Fruit fly (Drosophila melanogaster) whole organism, pupa: Measurements from ENCODE around the gene CG6356.

Source experiments
- CG12605 ChIP-seq: fragments of 200-800 bp; sonication (Bioruptor generic); IDR thresholded peaks from 2 replicates; pipeline ENCODE4 v1.3.6; 2022; ENCODE audit warnings: missing biosample characterization, missing genetic modification characterization
- CG17806 ChIP-seq: fragments of 200-800 bp; sonication (Bioruptor generic); optimal IDR thresholded peaks from 2 replicates; lab custom pipeline; 2018; ENCODE audit warnings: missing biosample characterization, mild to moderate bottlenecking, missing genetic modification characterization, moderate library complexity
- CG32121 ChIP-seq: fragments of 200-800 bp; sonication (Bioruptor generic); IDR thresholded peaks from 2 replicates; pipeline ENCODE4 v1.3.6; 2022; ENCODE audit warnings: missing biosample characterization, missing genetic modification characterization
- CG34367 ChIP-seq: fragments of 200-800 bp; sonication (Bioruptor generic); optimal IDR thresholded peaks from 2 replicates; lab custom pipeline; 2018; ENCODE audit warnings: missing biosample characterization, mild to moderate bottlenecking, missing genetic modification characterization
- CG8159 ChIP-seq: fragments of 200-800 bp; sonication (Bioruptor generic); optimal IDR thresholded peaks from 3 replicates; lab custom pipeline; 2018; ENCODE audit warnings: missing biosample characterization, mild to moderate bottlenecking, missing genetic modification characterization, moderate library complexity
- CG8301 ChIP-seq: fragments of 200-800 bp; sonication (Bioruptor generic); optimal IDR thresholded peaks from 2 replicates; lab custom pipeline; 2018; ENCODE audit warnings: missing biosample characterization, mild to moderate bottlenecking, missing genetic modification characterization
- EcR ChIP-seq: fragments of 200-800 bp; sonication (Bioruptor generic); optimal IDR thresholded peaks from 3 replicates; lab custom pipeline; 2019; ENCODE audit warnings: missing biosample characterization, missing genetic modification characterization, mild to moderate bottlenecking, moderate library complexity, missing genetic modification reagents
- Pif1A ChIP-seq: fragments of 200-800 bp; sonication (Bioruptor generic); optimal IDR thresholded peaks from 3 replicates; lab custom pipeline; 2016; ENCODE audit warnings: missing biosample characterization, missing genetic modification characterization
- gl ChIP-seq: fragments of 200-800 bp; sonication (Bioruptor generic); optimal IDR thresholded peaks from 2 replicates; lab custom pipeline; 2018; ENCODE audit warnings: missing biosample characterization, mild to moderate bottlenecking, missing genetic modification characterization

DNA sequence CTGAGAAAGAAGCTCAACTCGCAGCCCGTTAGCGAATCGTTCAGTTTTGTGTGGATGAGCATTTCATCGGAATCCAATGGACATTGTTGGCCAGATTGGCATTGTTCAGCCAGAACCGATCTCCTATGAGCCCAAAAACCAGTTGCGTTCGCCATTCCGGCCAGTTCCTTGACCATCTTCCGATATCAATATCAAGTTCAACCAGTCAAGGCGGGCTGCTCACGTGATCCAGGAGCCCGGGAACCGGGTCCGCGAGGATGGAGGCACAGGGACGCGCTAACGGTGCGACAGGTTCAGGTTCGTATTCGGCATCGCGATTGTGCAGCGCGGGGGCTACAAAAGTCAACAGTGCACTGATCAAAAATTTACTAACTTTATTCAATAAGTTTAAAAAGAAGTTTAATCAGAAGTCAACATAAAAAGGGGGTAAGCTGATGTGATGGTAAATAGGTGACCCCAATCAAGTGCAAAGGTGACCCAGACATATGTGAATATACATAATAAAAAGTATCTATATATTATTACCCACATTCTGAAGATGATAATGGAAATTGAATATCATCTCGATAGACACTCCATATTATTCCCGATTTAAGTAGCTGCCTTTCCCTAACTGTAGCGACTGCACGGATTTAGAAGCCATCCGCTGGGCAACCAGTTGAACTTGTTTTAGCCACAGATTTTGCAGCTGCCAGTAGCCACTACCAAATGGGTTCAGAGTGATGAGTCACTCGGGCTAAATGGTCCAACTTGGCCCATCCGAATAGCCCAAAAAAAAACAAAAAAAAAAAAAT lies 16.8 kb upstream of the CG6356 start:
- peak; percentile 97 for TF ChIP-seq EcR
- peak; percentile 60 for TF ChIP-seq CG12605
- peak; percentile 93 for TF ChIP-seq CG8159 (tag; lab: Kevin White, UChicago)
- peak; percentile 85 for TF ChIP-seq CG17806 (tag; lab: Kevin White, UChicago)
- TF ChIP-seq CG34367 (tag; lab: Kevin White, UChicago): peak; percentile 85
- peak; percentile 68 for TF ChIP-seq gl
- TF ChIP-seq CG32121 (GFP tag; lab: Robert Waterston, UW): peak; percentile 51
- TF ChIP-seq Pif1A (GFP tag; lab: Kevin White, UChicago): peak; percentile 86
- TF ChIP-seq CG8301 (tag; lab: Kevin White, UChicago): peak; percentile 83
